Worm (Caenorhabditis elegans) whole organism, early embryonic: Measurements from ENCODE around the gene nhr-27.

Experiments
- F13C5.2 ChIP-seq: sonication (generic microtip); optimal IDR thresholded peaks from 2 replicates; lab custom pipeline; 2017; ENCODE audit warnings: mild to moderate bottlenecking, missing genetic modification characterization, inconsistent platforms, missing compliant biosample characterization
- aly-1 ChIP-seq: sonication (generic microtip); optimal IDR thresholded peaks from 2 replicates; lab custom pipeline; 2016; ENCODE audit warnings: missing genetic modification characterization, missing compliant biosample characterization
- ets-7 ChIP-seq: sonication (generic microtip); optimal IDR thresholded peaks from 2 replicates; lab custom pipeline; 2016; ENCODE audit warnings: missing genotype, missing genetic modification characterization, missing compliant biosample characterization
- flt-1 ChIP-seq: fragments of 200-800 bp; sonication (Bioruptor generic); IDR thresholded peaks from 2 replicates; pipeline ENCODE4 v1.3.6; 2022; ENCODE audit warnings: missing genetic modification characterization, missing compliant biosample characterization
- pes-1 ChIP-seq: fragments of 200-800 bp; sonication (Bioruptor generic); IDR thresholded peaks from 2 replicates; pipeline ENCODE4 v1.3.6; 2022; ENCODE audit warnings: missing genetic modification reagents, missing genetic modification characterization, missing compliant biosample characterization
- tra-4 ChIP-seq: sonication (generic microtip); optimal IDR thresholded peaks from 2 replicates; lab custom pipeline; 2017; ENCODE audit warnings: missing genetic modification characterization, missing compliant biosample characterization

DNA sequence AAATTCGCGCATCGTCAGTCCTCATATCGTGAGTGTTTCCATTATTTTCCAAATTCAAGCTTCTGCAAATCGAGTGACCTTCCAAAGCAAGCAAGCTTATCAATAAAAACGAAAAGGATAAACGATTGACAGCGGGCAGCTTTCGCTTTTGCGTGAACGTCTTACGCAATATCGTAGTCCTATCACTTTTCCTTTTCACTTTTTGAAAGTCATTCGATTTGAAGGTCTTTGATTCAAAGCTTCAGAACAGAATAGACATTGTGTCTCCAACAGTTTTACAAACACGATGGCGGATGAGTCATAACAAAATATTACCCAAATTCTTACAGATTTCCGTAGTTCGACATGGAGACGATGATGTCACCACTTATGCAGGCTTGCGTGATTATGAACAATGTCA is 128.5 kb downstream of the nhr-27 start:
- TF ChIP-seq pes-1 (GFP tag; lab: Robert Waterston, UW) (no peak), tra-4 (no peak), F13C5.2 (tag; lab: Kevin White, UChicago) (no peak), aly-1 (tag; lab: Kevin White, UChicago) (no peak), flt-1 (GFP tag; lab: Robert Waterston, UW) (no peak), ets-7 (tag; lab: Kevin White, UChicago) (no peak)
